Fruit fly (Drosophila melanogaster) whole organism, embryonic: ENCODE data around the gene Cpr64Ab.
A peak's percentile ranks its signal among the peaks of the same experiment; 100 is the strongest.

Experiments used
- Ada2b ChIP-seq: fragments of 200-800 bp; sonication (Bioruptor generic); IDR thresholded peaks from 2 replicates; pipeline ENCODE4 v1.3.6; 2022; ENCODE audit warnings: missing biosample characterization, missing genetic modification characterization
- Adf1 ChIP-seq: fragments of 200-800 bp; sonication (Bioruptor generic); IDR thresholded peaks from 2 replicates; pipeline ENCODE4 v1.3.6; 2022; ENCODE audit warnings: missing biosample characterization, missing genetic modification characterization
- Blimp-1 ChIP-seq: fragments of 200-800 bp; sonication (Bioruptor generic); optimal IDR thresholded peaks from 3 replicates; lab custom pipeline; 2018; ENCODE audit warnings: missing biosample characterization, missing genetic modification characterization, mild to moderate bottlenecking, moderate library complexity, missing genetic modification reagents
- CG10209 ChIP-seq: fragments of 200-800 bp; sonication (Bioruptor generic); optimal IDR thresholded peaks from 3 replicates; lab custom pipeline; 2017; ENCODE audit warnings: missing biosample characterization, mild to moderate bottlenecking, missing genetic modification characterization, missing genetic modification reagents
- CG10462 ChIP-seq: fragments of 200-800 bp; sonication (Bioruptor generic); optimal IDR thresholded peaks from 2 replicates; lab custom pipeline; 2016; ENCODE audit warnings: missing biosample characterization, missing genetic modification characterization
- CG11093 ChIP-seq: fragments of 200-800 bp; sonication (Bioruptor generic); IDR thresholded peaks from 3 replicates; pipeline ENCODE4 v1.3.6; 2022; ENCODE audit warnings: missing biosample characterization, missing genetic modification characterization
- CG12104 ChIP-seq: fragments of 200-800 bp; sonication (Bioruptor generic); optimal IDR thresholded peaks from 3 replicates; lab custom pipeline; 2016; ENCODE audit warnings: missing biosample characterization, missing genetic modification characterization
- CG15514 ChIP-seq: fragments of 200-800 bp; sonication (Bioruptor generic); optimal IDR thresholded peaks from 3 replicates; lab custom pipeline; 2017; ENCODE audit warnings: missing biosample characterization, missing genetic modification characterization, mild to moderate bottlenecking, moderate library complexity, missing genetic modification reagents
- CG18599 ChIP-seq: fragments of 200-800 bp; sonication (Bioruptor generic); optimal IDR thresholded peaks from 3 replicates; lab custom pipeline; 2017; ENCODE audit warnings: missing biosample characterization, missing genetic modification characterization, mild to moderate bottlenecking, moderate library complexity, missing genetic modification reagents
- CG2199 ChIP-seq: fragments of 200-800 bp; sonication (Bioruptor generic); IDR thresholded peaks from 3 replicates; pipeline ENCODE4 v1.3.6; 2022; ENCODE audit warnings: missing biosample characterization, missing genetic modification characterization
- CG2202 ChIP-seq: fragments of 200-800 bp; sonication (Bioruptor generic); optimal IDR thresholded peaks from 2 replicates; lab custom pipeline; 2018; ENCODE audit warnings: missing biosample characterization, mild to moderate bottlenecking, missing genetic modification characterization
- CG32767 ChIP-seq: fragments of 200-800 bp; sonication (Bioruptor generic); IDR thresholded peaks from 2 replicates; pipeline ENCODE4 v1.3.6; 2022; ENCODE audit warnings: missing biosample characterization, missing genetic modification characterization
- CG33557 ChIP-seq: fragments of 200-800 bp; sonication (Bioruptor generic); optimal IDR thresholded peaks from 2 replicates; lab custom pipeline; 2019; ENCODE audit warnings: missing biosample characterization, mild to moderate bottlenecking, missing genetic modification characterization, moderate library complexity
- CG34224 ChIP-seq: fragments of 200-800 bp; sonication (Bioruptor generic); IDR thresholded peaks from 3 replicates; pipeline ENCODE4 v1.3.6; 2022; ENCODE audit warnings: missing biosample characterization, missing genetic modification characterization; ENCODE audit not compliant: partially characterized antibody
- CG4424 ChIP-seq: fragments of 200-800 bp; sonication (Bioruptor generic); optimal IDR thresholded peaks from 3 replicates; lab custom pipeline; 2016; ENCODE audit warnings: missing biosample characterization, missing genetic modification characterization
- CG5953 ChIP-seq: fragments of 200-800 bp; sonication (Bioruptor generic); IDR thresholded peaks from 2 replicates; pipeline ENCODE4 v1.3.6; 2022; ENCODE audit warnings: missing biosample characterization, missing genetic modification characterization
- CG6765 ChIP-seq: fragments of 200-800 bp; sonication (Bioruptor generic); optimal IDR thresholded peaks from 3 replicates; lab custom pipeline; 2017; ENCODE audit warnings: missing biosample characterization, mild to moderate bottlenecking, missing genetic modification characterization
- CG6813 ChIP-seq: fragments of 200-800 bp; sonication (Bioruptor generic); optimal IDR thresholded peaks from 2 replicates; lab custom pipeline; 2017; ENCODE audit warnings: missing biosample characterization, missing genetic modification characterization, mild to moderate bottlenecking, moderate library complexity, missing genetic modification reagents
- CG7271 ChIP-seq: fragments of 200-800 bp; sonication (Bioruptor generic); optimal IDR thresholded peaks from 2 replicates; lab custom pipeline; 2018; ENCODE audit warnings: missing biosample characterization, mild to moderate bottlenecking, missing genetic modification characterization, moderate library complexity
- CG7745 ChIP-seq: fragments of 200-800 bp; sonication (Bioruptor generic); optimal IDR thresholded peaks from 2 replicates; lab custom pipeline; 2018; ENCODE audit warnings: missing biosample characterization, mild to moderate bottlenecking, missing genetic modification characterization, moderate library complexity
- Chrac-16 ChIP-seq: fragments of 200-800 bp; sonication (Bioruptor generic); optimal IDR thresholded peaks from 3 replicates; lab custom pipeline; 2016; ENCODE audit warnings: missing biosample characterization, missing genetic modification characterization
- Dip2 ChIP-seq: fragments of 200-800 bp; sonication (Bioruptor generic); IDR thresholded peaks from 2 replicates; pipeline ENCODE4 v1.3.6; 2022; ENCODE audit warnings: missing biosample characterization, missing genetic modification characterization
- Dp ChIP-seq: fragments of 200-800 bp; sonication (Bioruptor generic); optimal IDR thresholded peaks from 2 replicates; lab custom pipeline; 2018; ENCODE audit warnings: missing biosample characterization, mild to moderate bottlenecking, missing genetic modification characterization, moderate library complexity
- Gsc ChIP-seq: fragments of 200-800 bp; sonication (Bioruptor generic); IDR thresholded peaks from 2 replicates; pipeline ENCODE4 v1.3.6; 2022; ENCODE audit warnings: missing biosample characterization, missing genetic modification characterization
- MESR4 ChIP-seq: fragments of 200-800 bp; sonication (Bioruptor generic); optimal IDR thresholded peaks from 2 replicates; lab custom pipeline; 2018; ENCODE audit warnings: missing biosample characterization, mild to moderate bottlenecking, missing genetic modification characterization, moderate library complexity
- Mrtf ChIP-seq: fragments of 200-800 bp; sonication (Bioruptor generic); IDR thresholded peaks from 3 replicates; pipeline ENCODE4 v1.3.6; 2022; ENCODE audit warnings: missing biosample characterization, missing genetic modification characterization
- Scr ChIP-seq: fragments of 200-800 bp; sonication (Bioruptor generic); IDR thresholded peaks from 2 replicates; pipeline ENCODE4 v1.3.6; 2022; ENCODE audit warnings: missing biosample characterization, missing genetic modification characterization; ENCODE audit not compliant: partially characterized antibody
- Spps ChIP-seq: fragments of 200-800 bp; sonication (Bioruptor generic); optimal IDR thresholded peaks from 2 replicates; lab custom pipeline; 2018; ENCODE audit warnings: missing biosample characterization, mild to moderate bottlenecking, missing genetic modification characterization
- ap ChIP-seq: fragments of 200-800 bp; sonication (Bioruptor generic); IDR thresholded peaks from 2 replicates; pipeline ENCODE4 v1.3.6; 2022; ENCODE audit warnings: missing biosample characterization, missing genetic modification characterization
- ara ChIP-seq: fragments of 200-800 bp; sonication (Bioruptor generic); IDR thresholded peaks from 2 replicates; pipeline ENCODE4 v1.3.6; 2022; ENCODE audit warnings: missing biosample characterization, missing genetic modification characterization
- ase ChIP-seq: fragments of 200-800 bp; sonication (Bioruptor generic); IDR thresholded peaks from 3 replicates; pipeline ENCODE4 v1.3.6; 2022; ENCODE audit warnings: missing biosample characterization, missing genetic modification characterization
- br ChIP-seq: fragments of >200 bp; optimal IDR thresholded peaks from 2 replicates; lab custom pipeline; 2017
- ci ChIP-seq: fragments of 200-800 bp; sonication (Bioruptor generic); IDR thresholded peaks from 3 replicates; pipeline ENCODE4 v1.3.6; 2022; ENCODE audit warnings: missing biosample characterization, missing genetic modification characterization
- crp ChIP-seq, 2 experiments: fragments of 200-800 bp; sonication (Bioruptor generic); optimal IDR thresholded peaks; 2 replicates in 1 of 2; 3 replicates in 1 of 2; lab custom pipeline; 2017; ENCODE audit warnings: missing biosample characterization in 2 of 2, missing genetic modification characterization in 2 of 2, mild to moderate bottlenecking in 1 of 2, moderate library complexity in 1 of 2
- fd3F ChIP-seq: fragments of 200-800 bp; sonication (Bioruptor generic); optimal IDR thresholded peaks from 2 replicates; lab custom pipeline; 2018; ENCODE audit warnings: missing biosample characterization, mild to moderate bottlenecking, missing genetic modification characterization, moderate library complexity
- grn ChIP-seq: fragments of 200-800 bp; sonication (Bioruptor generic); optimal IDR thresholded peaks from 3 replicates; lab custom pipeline; 2017; ENCODE audit warnings: missing biosample characterization, missing genetic modification characterization
- gsb ChIP-seq: fragments of 200-800 bp; sonication (Bioruptor generic); IDR thresholded peaks from 2 replicates; pipeline ENCODE4 v1.3.6; 2022; ENCODE audit warnings: missing biosample characterization, missing genetic modification characterization
- kni ChIP-seq: fragments of 200-800 bp; sonication (Bioruptor generic); optimal IDR thresholded peaks from 3 replicates; lab custom pipeline; 2017; ENCODE audit warnings: mild to moderate bottlenecking, missing biosample characterization, missing genetic modification reagents, missing genetic modification characterization
- lmd ChIP-seq: fragments of 200-800 bp; sonication (Bioruptor generic); IDR thresholded peaks from 2 replicates; pipeline ENCODE4 v1.3.6; 2022; ENCODE audit warnings: missing biosample characterization, missing genetic modification characterization
- maf-S ChIP-seq: fragments of 200-800 bp; sonication (Bioruptor generic); optimal IDR thresholded peaks from 2 replicates; lab custom pipeline; 2016; ENCODE audit warnings: missing biosample characterization, missing genetic modification characterization
- nom ChIP-seq: fragments of 200-800 bp; sonication (Bioruptor generic); optimal IDR thresholded peaks from 2 replicates; lab custom pipeline; 2017; ENCODE audit warnings: missing biosample characterization, missing genetic modification characterization, mild to moderate bottlenecking, moderate library complexity, missing genetic modification reagents
- pho ChIP-seq: fragments of 200-800 bp; sonication (Bioruptor generic); optimal IDR thresholded peaks from 2 replicates; lab custom pipeline; 2016; ENCODE audit warnings: missing biosample characterization, missing genetic modification characterization
- repo ChIP-seq: fragments of 200-800 bp; sonication (Bioruptor generic); optimal IDR thresholded peaks from 2 replicates; lab custom pipeline; 2016; ENCODE audit warnings: missing biosample characterization, missing genetic modification characterization
- row ChIP-seq: fragments of 200-800 bp; sonication (Bioruptor generic); IDR thresholded peaks from 3 replicates; pipeline ENCODE4 v1.3.6; 2022; ENCODE audit warnings: missing biosample characterization, missing genetic modification characterization
- salm ChIP-seq: fragments of 200-800 bp; sonication (Bioruptor generic); optimal IDR thresholded peaks from 2 replicates; lab custom pipeline; 2018; ENCODE audit warnings: missing biosample characterization, mild to moderate bottlenecking, missing genetic modification characterization
- sens ChIP-seq: fragments of 200-800 bp; sonication (Bioruptor generic); peaks from one replicate; lab custom pipeline; 2016; ENCODE audit warnings: missing biosample characterization, missing genetic modification characterization
- sqz ChIP-seq: fragments of 200-800 bp; sonication (Bioruptor generic); optimal IDR thresholded peaks from 3 replicates; lab custom pipeline; 2018; ENCODE audit warnings: missing biosample characterization, mild to moderate bottlenecking, missing genetic modification characterization
- wor ChIP-seq: fragments of 200-800 bp; sonication (Bioruptor generic); IDR thresholded peaks from 2 replicates; pipeline ENCODE4 v1.3.6; 2022; ENCODE audit warnings: missing biosample characterization, missing genetic modification characterization

Gene Cpr64Ab

DNA sequence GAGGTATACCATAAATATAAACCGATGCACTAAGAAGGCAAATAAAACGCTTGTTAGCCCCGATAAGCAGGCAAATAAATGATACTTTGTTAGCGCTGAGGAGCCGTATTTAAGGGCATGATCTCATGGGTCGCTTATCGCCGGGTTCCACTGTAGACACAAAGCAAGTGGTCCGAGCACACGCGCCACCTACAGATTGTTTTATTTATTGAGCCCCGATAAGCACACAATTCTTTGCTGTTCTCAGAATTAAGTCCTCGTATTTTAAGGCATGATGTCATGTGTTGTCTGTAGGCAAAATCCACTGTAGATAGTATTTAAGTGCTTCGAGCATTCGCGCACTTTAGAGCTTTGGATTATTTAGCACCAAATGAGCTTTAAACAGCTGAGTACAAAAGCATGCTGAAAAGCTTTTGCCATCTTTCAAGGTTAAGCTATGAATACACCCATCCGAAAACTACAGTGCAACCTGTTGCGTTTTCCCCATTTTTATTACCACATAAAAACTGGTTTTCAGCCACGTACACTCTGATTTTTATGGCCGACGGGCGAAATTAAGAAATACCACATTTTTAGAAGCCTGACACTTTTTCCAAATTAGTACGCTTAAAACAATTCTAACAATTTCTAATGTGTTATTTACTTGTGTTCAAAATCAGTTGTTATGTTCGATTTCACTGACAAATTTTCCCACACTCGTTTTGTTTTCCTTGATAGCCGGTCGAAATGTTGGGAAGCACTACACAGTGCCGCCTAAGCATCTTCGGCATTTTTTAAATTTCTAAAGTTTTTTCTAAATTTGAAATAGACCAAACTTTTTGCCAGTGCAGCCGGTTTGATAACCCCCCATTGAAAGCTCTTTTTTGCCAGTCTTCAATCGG lies 28.3 kb upstream of the Cpr64Ab start, which contains the start of gene Sqor (continued):
- TF ChIP-seq wor (peak; percentile 70), Adf1 (GFP tag; lab: Robert Waterston, UW) (peak; percentile 23), lmd (peak; percentile 77), repo (GFP tag; lab: Kevin White, UChicago) (peak; percentile 60), row (GFP tag; lab: Robert Waterston, UW) (peak; percentile 95), br (lab: Kevin White, UChicago) (no peak), Mrtf (GFP tag; lab: Robert Waterston, UW) (peak; percentile 74), pho (peak; percentile 90), CG6813 (GFP tag; lab: Kevin White, UChicago) (peak; percentile 74), ase (GFP tag; lab: Robert Waterston, UW) (peak; percentile 76; the same call in 2 of the 3 replicates), CG33557 (GFP tag; lab: Kevin White, UChicago) (peak; percentile 2), crp (GFP tag; optimal IDR thresholded peaks at IDR 0.05; lab: Kevin White, UChicago) (peak in 1 of 2 experiments; percentile 80), MESR4 (GFP tag; lab: Kevin White, UChicago) (no peak), kni (GFP tag; lab: Kevin White, UChicago) (no peak), ara (GFP tag; lab: Robert Waterston, UW) (peak; percentile 67), ci (GFP tag; lab: Robert Waterston, UW) (peak; percentile 80), maf-S (GFP tag; lab: Kevin White, UChicago) (peak; percentile 90), CG10209 (peak; percentile 89), nom (GFP tag; lab: Kevin White, UChicago) (peak; percentile 91), ap (GFP tag; lab: Robert Waterston, UW) (peak; percentile 54), sqz (GFP tag; lab: Kevin White, UChicago) (peak; percentile 74), Ada2b (GFP tag; lab: Robert Waterston, UW) (peak; percentile 81), CG6765 (peak; percentile 86), CG15514 (peak; percentile 74), CG7271 (tag; lab: Kevin White, UChicago) (no peak), Scr (GFP tag; lab: Robert Waterston, UW) (peak; percentile 39; the same call in 1 of the 2 replicates), gsb (GFP tag; lab: Robert Waterston, UW) (peak; percentile 74), CG2199 (GFP tag; lab: Robert Waterston, UW) (peak; percentile 70; the same call in 2 of the 3 replicates), CG7745 (tag; lab: Kevin White, UChicago) (no peak), CG12104 (GFP tag; lab: Kevin White, UChicago) (peak; percentile 74), Blimp-1 (GFP tag; lab: Kevin White, UChicago) (peak; percentile 62), CG5953 (GFP tag; lab: Robert Waterston, UW) (peak; percentile 51; the same call in 1 of the 2 replicates), CG4424 (peak; percentile 66), CG11093 (peak; percentile 57; the same call in 1 of the 3 replicates), fd3F (GFP tag; lab: Kevin White, UChicago) (peak; percentile 86), Gsc (no peak), Spps (no peak), CG34224 (GFP tag; lab: Robert Waterston, UW) (no peak), CG10462 (GFP tag; lab: Kevin White, UChicago) (peak; percentile 78), sens (peak; percentile 94), Dp (GFP tag; lab: Kevin White, UChicago) (peak; percentile 23), Dip2 (GFP tag; lab: Robert Waterston, UW) (peak; percentile 35; the same call in 1 of the 2 replicates), CG2202 (tag; lab: Kevin White, UChicago) (peak; percentile 43), grn (GFP tag; lab: Kevin White, UChicago) (peak; percentile 8), Chrac-16 (GFP tag; lab: Kevin White, UChicago) (peak; percentile 68), salm (tag; lab: Kevin White, UChicago) (peak; percentile 77), CG18599 (GFP tag; lab: Kevin White, UChicago) (peak; percentile 88), CG32767 (GFP tag; lab: Robert Waterston, UW) (peak; percentile 76)
